Worm (Caenorhabditis elegans): Measurements from ENCODE around the gene daf-4.

Gene daf-4

ce11 chrIII:5601999-5602398 lies 22.9 kb upstream of the daf-4 start (continued):
- TF ChIP-seq F22D6.2 (tag; optimal IDR thresholded peaks at IDR 0.05) (peak; percentile 64), atf-7 (tag; optimal IDR thresholded peaks at IDR 0.05) (peak; percentile 76), xnd-1 (tag; optimal IDR thresholded peaks at IDR 0.05) (no peak), nfya-1 (tag; optimal IDR thresholded peaks at IDR 0.05; ENCODE audit: borderline replicate concordance, insufficient read depth) (no peak), let-526 (GFP tag; IDR thresholded peaks at IDR 0.05) (no peak), rpc-1 (optimal IDR thresholded peaks at IDR 0.05) (peak; percentile 77), rpc-1 (tag; optimal IDR thresholded peaks at IDR 0.05) (peak; percentile 89), egrh-3 (GFP tag; IDR thresholded peaks at IDR 0.05) (0 out of 2 replicates have a peak, but pooled peaks have one; percentile 21), ceh-27 (GFP tag; optimal IDR thresholded peaks at IDR 0.05) (peak; percentile 82), F55B11.4 (tag; optimal IDR thresholded peaks at IDR 0.05; ENCODE audit: borderline replicate concordance, insufficient read depth) (no peak), Y79H2A.3 (GFP tag; conservative IDR thresholded peaks at IDR 0.05) (no peak), mcd-1 (GFP tag; IDR thresholded peaks at IDR 0.05) (peak; percentile 74), Y53G8AR.9 (GFP tag; conservative IDR thresholded peaks at IDR 0.05) (peak; percentile 68), lin-54 (GFP tag; optimal IDR thresholded peaks at IDR 0.05) (peak; percentile 75), hrde-1 (tag; optimal IDR thresholded peaks at IDR 0.05; ENCODE audit: borderline replicate concordance) (peak; percentile 77), gei-17 (GFP tag; optimal IDR thresholded peaks at IDR 0.05) (no peak), snpc-1.1 (tag; optimal IDR thresholded peaks at IDR 0.05; ENCODE audit: insufficient read depth) (peak; percentile 57), pbrm-1 (GFP tag; IDR thresholded peaks at IDR 0.05) (peak; percentile 85), ztf-26 (tag; optimal IDR thresholded peaks at IDR 0.05) (peak; percentile 77), nfyb-1 (GFP tag; IDR thresholded peaks at IDR 0.05) (peak; percentile 94), hlh-26 (GFP tag; conservative IDR thresholded peaks at IDR 0.05) (no peak), athp-1 (tag; optimal IDR thresholded peaks at IDR 0.05) (peak; percentile 93), pha-4 (tag; optimal IDR thresholded peaks at IDR 0.05) (no peak), B0336.3 (GFP tag; IDR thresholded peaks at IDR 0.05) (peak; percentile 73; the same call in 1 of the 2 replicates), hsf-1 (GFP tag; IDR thresholded peaks at IDR 0.05) (peak; percentile 33; the same call in 1 of the 2 replicates), nhr-120 (GFP tag; IDR thresholded peaks at IDR 0.05) (0 out of 2 replicates have a peak, but pooled peaks have one; percentile 87), aptf-2 (GFP tag; conservative IDR thresholded peaks at IDR 0.05) (peak; percentile 67; the same call in 1 of the 2 replicates), ama-1 (optimal IDR thresholded peaks at IDR 0.05) (no peak), ama-1 (GFP tag; optimal IDR thresholded peaks at IDR 0.05) (peak; percentile 26 to 83), ztf-28 (GFP tag; IDR thresholded peaks at IDR 0.05) (0 out of 2 replicates have a peak, but pooled peaks have one; percentile 50), tlf-1 (GFP tag; optimal IDR thresholded peaks at IDR 0.05) (peak; percentile 74), cebp-1 (GFP tag; IDR thresholded peaks at IDR 0.05) (0 out of 2 replicates have a peak, but pooled peaks have one; percentile 48), cebp-1 (tag; optimal IDR thresholded peaks at IDR 0.05) (peak; percentile 76), madf-3 (GFP tag; IDR thresholded peaks at IDR 0.05) (peak; percentile 67; the same call in 1 of the 2 replicates), ets-4 (GFP tag; optimal IDR thresholded peaks at IDR 0.05) (peak; percentile 84), hmg-20 (GFP tag; IDR thresholded peaks at IDR 0.05) (peak; percentile 77; the same call in 1 of the 2 replicates), F37B4.10 (GFP tag; IDR thresholded peaks at IDR 0.05) (0 out of 2 replicates have a peak, but pooled peaks have one; percentile 71), ztf-18 (tag; optimal IDR thresholded peaks at IDR 0.05) (peak; percentile 77), lin-40 (tag; optimal IDR thresholded peaks at IDR 0.05) (peak; percentile 80)

- TF ChIP-seq ceh-27 (GFP tag; optimal IDR thresholded peaks at IDR 0.05) (peak; percentile 83), lin-35 (GFP tag; optimal IDR thresholded peaks at IDR 0.05) (peak in 1 of 3 experiments; percentile 67), lag-1 (GFP tag; IDR thresholded peaks at IDR 0.05) (no peak), ceh-100 (GFP tag; IDR thresholded peaks at IDR 0.05) (peak; percentile 19; the same call in 1 of the 2 replicates), ztf-18 (tag; optimal IDR thresholded peaks at IDR 0.05) (peak; percentile 9), dox-1 (GFP tag; IDR thresholded peaks at IDR 0.05) (peak; percentile 33; the same call in 1 of the 2 replicates), zim-3 (tag; optimal IDR thresholded peaks at IDR 0.05) (no peak), snpc-4 (GFP tag; optimal IDR thresholded peaks at IDR 0.05) (no peak), snpc-4 (tag; optimal IDR thresholded peaks at IDR 0.05) (peak in 2 of 4 experiments; percentile 18 to 33), attf-5 (GFP tag; optimal IDR thresholded peaks at IDR 0.05) (peak; percentile 88), unc-62 (GFP tag; optimal IDR thresholded peaks at IDR 0.05) (no peak), aptf-2 (GFP tag; conservative IDR thresholded peaks at IDR 0.05) (peak; percentile 45; the same call in 1 of the 2 replicates), ZK185.1 (tag; optimal IDR thresholded peaks at IDR 0.05; ENCODE audit: poor library complexity, severe bottlenecking) (peak; percentile 28)
These were observed 21.4 kb upstream of the daf-4 start, which contains the start of gene madf-11 for ce11 chrIII:5603439-5603986. madf-11 (minus strand) TSS chrIII:5603489.

Measured in whole organism, young adult.